Worm (Caenorhabditis elegans) whole organism, early embryonic: ENCODE measurements around the gene hum-10.

Experiments used
- F13C5.2 ChIP-seq: sonication (generic microtip); optimal IDR thresholded peaks from 2 replicates; lab custom pipeline; 2017; ENCODE audit warnings: mild to moderate bottlenecking, missing genetic modification characterization, inconsistent platforms, missing compliant biosample characterization
- flt-1 ChIP-seq: fragments of 200-800 bp; sonication (Bioruptor generic); IDR thresholded peaks from 2 replicates; pipeline ENCODE4 v1.3.6; 2022; ENCODE audit warnings: missing genetic modification characterization, missing compliant biosample characterization

DNA sequence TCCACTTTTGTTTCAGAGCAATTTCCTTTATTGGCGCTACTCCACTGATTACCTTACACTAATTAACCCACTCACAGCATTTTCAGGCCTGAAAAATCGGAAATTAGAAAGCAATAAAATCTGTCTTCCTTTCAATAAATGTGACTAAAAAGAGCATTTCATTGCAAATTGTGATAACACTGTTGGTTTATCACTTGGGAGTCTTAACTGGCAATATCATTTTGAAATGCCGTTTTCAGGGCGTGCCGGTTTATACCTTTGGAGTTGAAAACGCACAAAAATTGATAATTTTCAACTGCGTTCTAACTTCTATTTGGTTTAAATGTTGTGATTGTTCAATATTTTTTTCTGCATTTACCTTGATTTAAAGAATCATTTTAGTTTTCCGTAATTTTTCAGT is 40.2 kb upstream of the hum-10 start, which contains the start of gene R08E3.1:
- TF ChIP-seq F13C5.2 (tag; lab: Kevin White, UChicago), result no peak
- TF ChIP-seq flt-1 (GFP tag; lab: Robert Waterston, UW), result no peak
